Worm (Caenorhabditis elegans) whole organism, early embryonic: ENCODE results near the gene asd-1.

Experiments used
- B0310.2 ChIP-seq: sonication (generic microtip); optimal IDR thresholded peaks from 2 replicates; lab custom pipeline; 2016; ENCODE audit warnings: mild to moderate bottlenecking, missing genetic modification characterization, missing compliant biosample characterization
- F13C5.2 ChIP-seq: sonication (generic microtip); optimal IDR thresholded peaks from 2 replicates; lab custom pipeline; 2017; ENCODE audit warnings: mild to moderate bottlenecking, missing genetic modification characterization, inconsistent platforms, missing compliant biosample characterization
- aly-1 ChIP-seq: sonication (generic microtip); optimal IDR thresholded peaks from 2 replicates; lab custom pipeline; 2016; ENCODE audit warnings: missing genetic modification characterization, missing compliant biosample characterization
- ama-1 ChIP-seq: fragments of 150-350 bp; optimal IDR thresholded peaks from 2 replicates; lab custom pipeline; 2014
- ceh-13 ChIP-seq: fragments of 200-800 bp; sonication (Bioruptor generic); optimal IDR thresholded peaks from 2 replicates; lab custom pipeline; 2018; ENCODE audit warnings: mild to moderate bottlenecking, missing genetic modification characterization, missing compliant biosample characterization
- ceh-36 ChIP-seq: sonication (generic microtip); optimal IDR thresholded peaks from 2 replicates; lab custom pipeline; 2016; ENCODE audit warnings: missing genetic modification characterization, inconsistent platforms, missing compliant biosample characterization
- ets-7 ChIP-seq: sonication (generic microtip); optimal IDR thresholded peaks from 2 replicates; lab custom pipeline; 2016; ENCODE audit warnings: missing genotype, missing genetic modification characterization, missing compliant biosample characterization
- flt-1 ChIP-seq: fragments of 200-800 bp; sonication (Bioruptor generic); IDR thresholded peaks from 2 replicates; pipeline ENCODE4 v1.3.6; 2022; ENCODE audit warnings: missing genetic modification characterization, missing compliant biosample characterization
- hmbx-1 ChIP-seq: sonication (generic microtip); optimal IDR thresholded peaks from 2 replicates; lab custom pipeline; 2016; ENCODE audit warnings: mild to moderate bottlenecking, missing genetic modification characterization, missing compliant biosample characterization
- hmg-4 ChIP-seq: fragments of 200-800 bp; sonication (Bioruptor generic); optimal IDR thresholded peaks from 2 replicates; lab custom pipeline; 2018; ENCODE audit warnings: mild to moderate bottlenecking, missing genetic modification characterization, missing compliant biosample characterization
- hnd-1 ChIP-seq: sonication (generic microtip); optimal IDR thresholded peaks from 2 replicates; lab custom pipeline; 2016; ENCODE audit warnings: missing genetic modification characterization, missing compliant biosample characterization
- pes-1 ChIP-seq: fragments of 200-800 bp; sonication (Bioruptor generic); IDR thresholded peaks from 2 replicates; pipeline ENCODE4 v1.3.6; 2022; ENCODE audit warnings: missing genetic modification reagents, missing genetic modification characterization, missing compliant biosample characterization
- scrt-1 ChIP-seq: fragments of 200-800 bp; sonication (Bioruptor generic); IDR thresholded peaks from 2 replicates; pipeline ENCODE4 v1.3.6; 2022; ENCODE audit warnings: missing genetic modification characterization, missing compliant biosample characterization
- sea-1 ChIP-seq: fragments of 200-800 bp; sonication (Bioruptor generic); conservative IDR thresholded peaks from 2 replicates; pipeline ENCODE4 v1.3.6; 2022; ENCODE audit warnings: missing genetic modification characterization, missing compliant biosample characterization
- tbx-11 ChIP-seq: fragments of 200-800 bp; sonication (Bioruptor generic); IDR thresholded peaks from 2 replicates; pipeline ENCODE4 v1.3.6; 2022; ENCODE audit warnings: missing genetic modification characterization, missing compliant biosample characterization
- tbx-37 ChIP-seq: fragments of 200-800 bp; sonication (Bioruptor generic); conservative IDR thresholded peaks from 2 replicates; pipeline ENCODE4 v1.3.6; 2022; ENCODE audit warnings: missing genetic modification reagents, missing genetic modification characterization, missing compliant biosample characterization
- tra-4 ChIP-seq: sonication (generic microtip); optimal IDR thresholded peaks from 2 replicates; lab custom pipeline; 2017; ENCODE audit warnings: missing genetic modification characterization, missing compliant biosample characterization

The asd-1 gene

DNA sequence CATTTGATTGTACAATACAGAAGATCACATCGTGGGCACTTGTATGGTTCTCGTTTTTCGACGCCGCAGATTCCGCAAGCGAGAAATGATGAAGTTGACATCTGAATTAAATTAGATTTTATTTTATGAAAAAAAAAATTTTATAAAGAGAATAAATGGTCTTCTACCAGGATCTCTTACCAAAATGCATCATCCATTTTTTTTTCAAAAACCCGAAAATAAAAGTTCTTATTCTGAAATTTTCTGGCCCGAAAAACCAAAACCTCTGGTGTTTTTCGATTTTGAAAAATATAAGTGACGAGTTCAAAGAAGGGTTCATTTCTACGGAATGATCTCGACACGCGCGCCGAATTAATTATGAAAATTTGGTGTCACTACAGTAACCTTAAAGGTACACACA is 47.2 kb downstream of the asd-1 start, which contains the start of gene zhit-2:
zhit-2 (minus strand) TSS at position 101 of the 400 bp plus-strand sequence.
- TF ChIP-seq hmg-4 (no peak), scrt-1 (GFP tag; lab: Robert Waterston, UW) (no peak), ceh-36 (tag; lab: Kevin White, UChicago) (no peak), aly-1 (tag; lab: Kevin White, UChicago) (no peak), sea-1 (GFP tag; lab: Robert Waterston, UW) (no peak)

DNA sequence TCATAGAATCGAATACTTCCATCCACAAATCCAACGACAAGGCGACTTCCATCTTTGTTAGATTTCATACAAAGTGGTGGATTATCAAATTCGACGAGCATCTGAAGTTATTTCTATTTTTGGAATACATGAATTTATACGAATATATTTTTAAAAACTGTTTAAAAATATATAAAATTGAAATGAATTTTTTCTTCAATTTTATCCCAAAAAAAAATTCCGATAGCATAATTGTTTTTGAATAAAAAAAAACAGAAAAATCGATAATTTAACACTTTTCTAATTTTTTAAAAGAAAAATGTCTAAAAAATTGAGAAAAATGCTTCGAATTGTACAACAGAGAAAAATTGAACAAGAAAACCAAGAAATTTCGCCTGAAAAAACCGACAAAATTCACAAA is 50.5 kb downstream of the asd-1 start, which contains the start of gene Y44F5A.1:
Y44F5A.1 (minus strand) TSS at position 101 of the 400 bp plus-strand sequence.
- no peak for TF ChIP-seq pes-1 (GFP tag; lab: Robert Waterston, UW)
- TF ChIP-seq sea-1 (GFP tag; lab: Robert Waterston, UW): no peak
- TF ChIP-seq hnd-1 (tag; lab: Kevin White, UChicago): no peak
- TF ChIP-seq ceh-13: no peak
- no peak for TF ChIP-seq F13C5.2 (tag; lab: Kevin White, UChicago)
- no peak for TF ChIP-seq tbx-37 (GFP tag; lab: Robert Waterston, UW)
- no peak for TF ChIP-seq tra-4
- no peak for TF ChIP-seq B0310.2
- no peak for TF ChIP-seq ceh-36 (tag; lab: Kevin White, UChicago)
- TF ChIP-seq aly-1 (tag; lab: Kevin White, UChicago): no peak
- TF ChIP-seq flt-1: no peak
- TF ChIP-seq hmbx-1 (tag; lab: Kevin White, UChicago): no peak
- TF ChIP-seq ama-1: no peak
- TF ChIP-seq scrt-1 (GFP tag; lab: Robert Waterston, UW): no peak
- TF ChIP-seq ets-7 (tag; lab: Kevin White, UChicago): no peak
- TF ChIP-seq hmg-4: no peak
- TF ChIP-seq tbx-11 (GFP tag; lab: Robert Waterston, UW): no peak
